Fruit fly (Drosophila melanogaster) whole organism, wandering third instar larva: ENCODE results near the gene NijA.

ENCODE experiments used
- Abd-B ChIP-seq: fragments of >200 bp; optimal IDR thresholded peaks from 2 replicates; lab custom pipeline; 2017; ENCODE audit warnings: missing biosample characterization, missing genetic modification characterization
- CG32264 ChIP-seq: fragments of 200-800 bp; sonication (Bioruptor generic); optimal IDR thresholded peaks from 2 replicates; lab custom pipeline; 2016; ENCODE audit warnings: missing biosample characterization, missing genetic modification characterization
- CG9705 ChIP-seq: fragments of 200-800 bp; sonication (Bioruptor generic); optimal IDR thresholded peaks from 2 replicates; lab custom pipeline; 2018; ENCODE audit warnings: missing biosample characterization, mild to moderate bottlenecking, missing genetic modification characterization
- CrebA ChIP-seq: fragments of 200-800 bp; sonication (Bioruptor generic); optimal IDR thresholded peaks from 2 replicates; lab custom pipeline; 2016; ENCODE audit warnings: missing biosample characterization, mild to moderate bottlenecking, missing genetic modification characterization, borderline replicate concordance
- Dfd ChIP-seq: fragments of >200 bp; optimal IDR thresholded peaks from 2 replicates; lab custom pipeline; 2017; ENCODE audit warnings: missing biosample characterization, missing genetic modification characterization
- Dif ChIP-seq: fragments of 200-275, 200-300 bp; sonication (Bioruptor generic); optimal IDR thresholded peaks from 2 replicates; lab custom pipeline; 2018; ENCODE audit warnings: missing biosample characterization, missing genetic modification characterization; ENCODE audit not compliant: partially characterized antibody
- GATAd ChIP-seq: sonication (Bioruptor generic); optimal IDR thresholded peaks from 2 replicates; lab custom pipeline; 2016; ENCODE audit warnings: missing biosample characterization, missing genetic modification characterization
- HLH106 ChIP-seq: fragments of 200-800 bp; optimal IDR thresholded peaks from 3 replicates; lab custom pipeline; 2019; ENCODE audit warnings: missing biosample characterization, mild to moderate bottlenecking, missing genetic modification characterization, moderate library complexity
- Hnf4 ChIP-seq: fragments of 200-800 bp; sonication (Bioruptor generic); optimal IDR thresholded peaks from 2 replicates; lab custom pipeline; 2016; ENCODE audit warnings: missing biosample characterization, mild to moderate bottlenecking, missing genetic modification characterization
- Hr78 ChIP-seq: fragments of >200 bp; optimal IDR thresholded peaks from 2 replicates; lab custom pipeline; 2017; ENCODE audit warnings: missing biosample characterization, missing genetic modification characterization
- Hr83 ChIP-seq: fragments of 200-300 bp; sonication (Bioruptor generic); optimal IDR thresholded peaks from 2 replicates; lab custom pipeline; 2016; ENCODE audit warnings: missing biosample characterization, mild to moderate bottlenecking, missing genetic modification characterization, moderate library complexity; ENCODE audit not compliant: poor library complexity, severe bottlenecking
- Jra ChIP-seq: sonication (Bioruptor generic); optimal IDR thresholded peaks from 2 replicates; lab custom pipeline; 2016; ENCODE audit warnings: missing biosample characterization, missing genetic modification characterization
- Mio ChIP-seq: sonication (Bioruptor generic); optimal IDR thresholded peaks from 2 replicates; lab custom pipeline; 2016; ENCODE audit warnings: missing biosample characterization, missing genetic modification characterization
- Myc ChIP-seq: fragments of >200 bp; optimal IDR thresholded peaks from 2 replicates; lab custom pipeline; 2017
- N ChIP-seq: fragments of >200 bp; optimal IDR thresholded peaks from 2 replicates; lab custom pipeline; 2018; ENCODE audit warnings: missing biosample characterization, missing external identifiers, missing genetic modification characterization
- OdsH ChIP-seq: fragments of 200-800 bp; sonication (Bioruptor generic); optimal IDR thresholded peaks from 2 replicates; lab custom pipeline; 2016; ENCODE audit warnings: missing biosample characterization, mild to moderate bottlenecking, missing genetic modification characterization
- Rel ChIP-seq, 2 experiments: fragments of 200-800 bp; sonication (Bioruptor generic) in 1 of 2; optimal IDR thresholded peaks; 2 replicates in 1 of 2; 3 replicates in 1 of 2; lab custom pipeline; 2016 to 2019; ENCODE audit warnings: mild to moderate bottlenecking in 2 of 2, missing biosample characterization in 2 of 2, missing genetic modification characterization in 2 of 2, moderate library complexity in 1 of 2
- Sp1 ChIP-seq: fragments of 200-800 bp; sonication (Bioruptor generic); optimal IDR thresholded peaks from 3 replicates; lab custom pipeline; 2019; ENCODE audit warnings: missing biosample characterization, mild to moderate bottlenecking, missing genetic modification characterization, moderate library complexity
- Vsx2 ChIP-seq: fragments of 200-300, 225-300 bp; sonication (Bioruptor generic); optimal IDR thresholded peaks from 2 replicates; lab custom pipeline; 2018; ENCODE audit warnings: missing biosample characterization, missing genetic modification characterization; ENCODE audit not compliant: partially characterized antibody
- br ChIP-seq: fragments of 200-800 bp; sonication (Bioruptor generic); optimal IDR thresholded peaks from 2 replicates; lab custom pipeline; 2016; ENCODE audit warnings: missing biosample characterization, missing genetic modification characterization
- brk ChIP-seq: fragments of 200-800 bp; sonication (Bioruptor generic); optimal IDR thresholded peaks from 2 replicates; lab custom pipeline; 2016; ENCODE audit warnings: missing biosample characterization, mild to moderate bottlenecking, missing genetic modification characterization
- dl ChIP-seq, 2 experiments: fragments of 175-275, 200-275 bp in 1 of 2; fragments of 200-275 bp in 1 of 2; sonication (Bioruptor generic); optimal IDR thresholded peaks; lab custom pipeline; 2018; ENCODE audit warnings: mild to moderate bottlenecking in 2 of 2, missing biosample characterization in 2 of 2, missing genetic modification characterization in 2 of 2, moderate library complexity in 2 of 2; ENCODE audit not compliant: partially characterized antibody in 2 of 2, insufficient read depth in 1 of 2
- dmrt93B ChIP-seq: fragments of 200-800 bp; sonication (Bioruptor generic); optimal IDR thresholded peaks from 2 replicates; lab custom pipeline; 2018; ENCODE audit warnings: missing biosample characterization, mild to moderate bottlenecking, missing genetic modification characterization
- dsf ChIP-seq: sonication (Bioruptor generic); optimal IDR thresholded peaks from 2 replicates; lab custom pipeline; 2016; ENCODE audit warnings: missing biosample characterization, missing genetic modification characterization, borderline replicate concordance
- ey ChIP-seq: fragments of 200-800 bp; sonication (Bioruptor generic); optimal IDR thresholded peaks from 2 replicates; lab custom pipeline; 2016; ENCODE audit warnings: missing biosample characterization, missing genetic modification characterization
- foxo ChIP-seq, 2 experiments: fragments of 200-800 bp; sonication (Bioruptor generic); optimal IDR thresholded peaks; 2 replicates in 1 of 2; 3 replicates in 1 of 2; lab custom pipeline; 2016 to 2017; ENCODE audit warnings: missing biosample characterization in 2 of 2, missing genetic modification characterization in 2 of 2
- fru ChIP-seq: fragments of 200-800 bp; sonication (Bioruptor generic); optimal IDR thresholded peaks from 3 replicates; lab custom pipeline; 2016; ENCODE audit warnings: missing biosample characterization, mild to moderate bottlenecking, missing genetic modification characterization
- h ChIP-seq: fragments of 200-800 bp; sonication (Bioruptor generic); optimal IDR thresholded peaks from 3 replicates; lab custom pipeline; 2016; ENCODE audit warnings: missing biosample characterization, mild to moderate bottlenecking, missing genetic modification characterization
- jim ChIP-seq: fragments of 175-275, 200-325 bp; sonication (Bioruptor generic); optimal IDR thresholded peaks from 2 replicates; lab custom pipeline; 2016; ENCODE audit warnings: missing biosample characterization, mild to moderate bottlenecking, missing genetic modification characterization
- lola ChIP-seq: fragments of >200 bp; optimal IDR thresholded peaks from 2 replicates; lab custom pipeline; 2017; ENCODE audit warnings: missing biosample characterization, missing genetic modification characterization
- pan ChIP-seq: fragments of >200 bp; optimal IDR thresholded peaks from 2 replicates; lab custom pipeline; 2017
- psq ChIP-seq: fragments of 200-800 bp; sonication (Bioruptor generic); optimal IDR thresholded peaks from 3 replicates; lab custom pipeline; 2017; ENCODE audit warnings: missing biosample characterization, mild to moderate bottlenecking, missing genetic modification characterization, moderate library complexity
- rgr ChIP-seq: fragments of 200-800 bp; sonication (Bioruptor generic); optimal IDR thresholded peaks from 3 replicates; lab custom pipeline; 2016; ENCODE audit warnings: missing biosample characterization, mild to moderate bottlenecking, missing genetic modification characterization
- sage ChIP-seq: fragments of 200-800 bp; sonication (Bioruptor generic); optimal IDR thresholded peaks from 2 replicates; lab custom pipeline; 2016; ENCODE audit warnings: missing biosample characterization, mild to moderate bottlenecking, missing genetic modification characterization
- sv ChIP-seq: fragments of 200-800 bp; sonication (Bioruptor generic); optimal IDR thresholded peaks from 3 replicates; lab custom pipeline; 2016; ENCODE audit warnings: missing biosample characterization, missing genetic modification characterization
- tai ChIP-seq: sonication (Bioruptor generic); optimal IDR thresholded peaks from 2 replicates; lab custom pipeline; 2016; ENCODE audit warnings: missing biosample characterization, missing genetic modification characterization
- usp ChIP-seq: fragments of >200 bp; optimal IDR thresholded peaks from 2 replicates; lab custom pipeline; 2017; ENCODE audit warnings: missing biosample characterization, missing genetic modification characterization
- woc ChIP-seq: sonication (Bioruptor generic); optimal IDR thresholded peaks from 2 replicates; lab custom pipeline; 2016; ENCODE audit warnings: missing biosample characterization, mild to moderate bottlenecking, missing genetic modification characterization

NijA gene

DNA sequence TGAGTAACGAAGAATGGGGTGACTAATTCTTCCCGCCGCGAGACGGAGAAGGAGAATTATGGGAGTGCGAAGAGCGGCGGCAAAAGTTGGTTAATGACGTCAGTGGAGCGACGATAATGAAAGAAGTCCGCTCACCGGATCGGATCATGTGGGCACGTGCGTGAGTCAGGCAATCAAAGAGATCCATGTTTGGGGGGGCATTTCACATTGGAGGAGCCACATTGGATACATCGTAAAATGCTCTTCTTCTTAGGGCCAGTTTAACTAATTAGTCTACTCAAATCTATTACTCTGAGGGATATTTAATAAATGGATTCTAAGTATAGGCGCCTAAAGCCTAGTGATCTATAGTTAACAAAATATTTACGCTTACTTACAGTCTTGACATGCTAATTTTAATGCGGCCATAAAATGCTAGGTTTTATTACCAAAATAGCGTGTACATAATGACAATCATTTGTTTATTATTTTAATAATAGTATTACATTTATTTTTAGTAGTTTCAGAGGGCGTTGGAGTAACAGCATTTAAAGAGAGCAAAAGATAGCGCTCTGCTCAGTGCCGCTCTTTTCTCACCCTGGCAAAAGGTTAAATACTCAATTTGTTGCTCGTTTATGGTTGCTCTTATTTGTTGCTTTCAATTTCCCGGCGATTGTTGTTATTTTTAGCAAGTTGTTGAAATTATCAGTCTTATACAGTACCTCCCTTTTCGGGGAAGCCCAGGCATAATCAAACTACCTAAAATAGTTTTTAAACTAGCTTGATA lies 38.1 kb downstream of the NijA start:
- TF ChIP-seq Rel (GFP tag; optimal IDR thresholded peaks at IDR 0.05; lab: Kevin White, UChicago) (no peak), Rel (tag; optimal IDR thresholded peaks at IDR 0.05; lab: Kevin White, UChicago) (peak; percentile 7), pan (lab: Kevin White, UChicago) (no peak)
- TF ChIP-seq, all 38 proteins: peak for 1

DNA sequence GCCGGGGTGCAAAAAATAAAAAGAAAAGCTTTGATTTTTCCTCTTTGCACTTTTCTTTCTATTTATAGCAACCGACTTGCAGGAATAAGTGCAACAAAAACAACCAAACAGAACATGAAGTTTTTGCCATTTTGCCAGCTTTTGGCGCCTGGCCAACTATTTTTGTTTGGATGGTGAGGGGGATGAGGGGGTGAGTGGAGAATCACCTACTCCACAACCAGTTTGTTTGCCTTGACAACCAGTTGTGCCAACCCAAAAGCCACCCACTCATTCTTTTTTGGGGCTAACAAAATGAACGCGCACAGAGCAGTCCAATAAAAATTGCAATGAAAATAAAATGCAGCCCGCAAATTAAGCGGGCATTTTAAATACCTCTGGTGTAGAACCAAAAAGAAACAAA lies 39.4 kb downstream of the NijA start:
- TF ChIP-seq fru (GFP tag; lab: Kevin White, UChicago) = no peak
- no peak for TF ChIP-seq Mio (GFP tag; lab: Kevin White, UChicago)
- no peak for TF ChIP-seq sage (GFP tag; lab: Kevin White, UChicago)
- no peak for TF ChIP-seq Rel (GFP tag; optimal IDR thresholded peaks at IDR 0.05; lab: Kevin White, UChicago)
- no peak for TF ChIP-seq Rel (tag; optimal IDR thresholded peaks at IDR 0.05; lab: Kevin White, UChicago)
- no peak for TF ChIP-seq foxo (GFP tag; optimal IDR thresholded peaks at IDR 0.05; lab: Kevin White, UChicago)
- TF ChIP-seq dsf (GFP tag; lab: Kevin White, UChicago) = no peak
- no peak for TF ChIP-seq CG32264 (GFP tag; lab: Kevin White, UChicago)
- no peak for TF ChIP-seq sv
- TF ChIP-seq usp (GFP tag; lab: Kevin White, UChicago) = no peak
- TF ChIP-seq Hnf4 (GFP tag; lab: Kevin White, UChicago) = no peak
- TF ChIP-seq Myc (lab: Kevin White, UChicago) = no peak
- TF ChIP-seq jim (GFP tag; lab: Kevin White, UChicago) = no peak
- TF ChIP-seq brk (GFP tag; lab: Kevin White, UChicago) = no peak
- no peak for TF ChIP-seq tai
- no peak for TF ChIP-seq N
- no peak for TF ChIP-seq Jra (GFP tag; lab: Kevin White, UChicago)
- TF ChIP-seq Sp1 (GFP tag; lab: Kevin White, UChicago) = no peak
- no peak for TF ChIP-seq h (GFP tag; lab: Kevin White, UChicago)
- no peak for TF ChIP-seq CrebA (GFP tag; lab: Kevin White, UChicago)
- no peak for TF ChIP-seq woc (GFP tag; lab: Kevin White, UChicago)

DNA sequence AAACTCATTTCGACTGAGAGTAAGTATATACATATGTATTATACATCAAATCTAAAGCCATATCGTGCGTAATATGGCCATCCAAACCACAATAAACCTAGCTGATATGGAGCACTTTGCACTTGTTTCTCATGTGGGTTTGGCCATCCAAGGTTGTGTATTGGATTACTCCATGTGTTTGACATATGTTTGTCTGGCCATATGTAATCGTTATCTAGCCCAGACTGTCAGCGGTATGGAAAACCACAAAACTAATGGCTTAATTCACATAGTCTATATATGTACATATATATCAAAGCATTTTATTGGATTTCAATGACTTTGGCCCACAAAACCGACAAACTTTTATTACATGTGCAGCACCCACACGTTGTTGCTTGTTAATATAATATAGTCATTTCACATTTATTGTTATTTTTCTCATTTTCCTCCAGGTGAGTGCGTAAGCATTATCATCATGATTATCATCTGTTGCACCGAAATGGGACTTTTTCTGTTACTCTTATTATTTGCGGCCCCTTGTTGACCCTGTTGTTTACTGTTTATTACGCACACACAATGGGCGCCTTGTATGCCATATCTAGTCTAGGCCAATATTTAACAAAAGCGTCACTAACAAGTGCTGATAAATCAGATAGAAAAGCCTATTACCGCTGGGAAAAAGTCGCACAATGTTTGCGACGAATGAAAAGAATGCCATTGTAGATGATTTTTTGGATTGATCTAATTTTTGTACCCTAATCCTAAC lies 40.1 kb downstream of the NijA start:
- TF ChIP-seq tai (no peak), dl (GFP tag; optimal IDR thresholded peaks at IDR 0.05; lab: Kevin White, UChicago; ENCODE audit: insufficient read depth in 1 of 2, partially characterized antibody in 2 of 2) (no peak), Vsx2 (GFP tag; lab: Kevin White, UChicago) (no peak), psq (GFP tag; lab: Kevin White, UChicago) (no peak), dmrt93B (GFP tag; lab: Kevin White, UChicago) (no peak), Mio (GFP tag; lab: Kevin White, UChicago) (no peak), rgr (GFP tag; lab: Kevin White, UChicago) (peak; percentile 25), Sp1 (GFP tag; lab: Kevin White, UChicago) (no peak), GATAd (GFP tag; lab: Kevin White, UChicago) (no peak), N (no peak), dsf (GFP tag; lab: Kevin White, UChicago) (no peak), br (peak; percentile 36), OdsH (GFP tag; lab: Kevin White, UChicago) (peak; percentile 46), Myc (lab: Kevin White, UChicago) (no peak), woc (GFP tag; lab: Kevin White, UChicago) (no peak), jim (GFP tag; lab: Kevin White, UChicago) (no peak), foxo (GFP tag; optimal IDR thresholded peaks at IDR 0.05; lab: Kevin White, UChicago) (peak in 1 of 2 experiments; percentile 11), Hr78 (GFP tag; lab: Kevin White, UChicago) (no peak), CG32264 (GFP tag; lab: Kevin White, UChicago) (no peak), lola (GFP tag; lab: Kevin White, UChicago) (no peak), Abd-B (GFP tag; lab: Kevin White, UChicago) (no peak), fru (GFP tag; lab: Kevin White, UChicago) (peak; percentile 21), pan (lab: Kevin White, UChicago) (no peak), Hr83 (GFP tag; lab: Kevin White, UChicago) (peak; percentile 57), Hnf4 (GFP tag; lab: Kevin White, UChicago) (peak; percentile 19), sage (GFP tag; lab: Kevin White, UChicago) (no peak), HLH106 (tag; lab: Kevin White, UChicago) (no peak), brk (GFP tag; lab: Kevin White, UChicago) (no peak), CG9705 (GFP tag; lab: Kevin White, UChicago) (no peak), Rel (GFP tag; optimal IDR thresholded peaks at IDR 0.05; lab: Kevin White, UChicago) (no peak), Rel (tag; optimal IDR thresholded peaks at IDR 0.05; lab: Kevin White, UChicago) (no peak), sv (peak; percentile 12), Dfd (GFP tag; lab: Kevin White, UChicago) (no peak), ey (GFP tag; lab: Kevin White, UChicago) (no peak), h (GFP tag; lab: Kevin White, UChicago) (peak; percentile 23), usp (GFP tag; lab: Kevin White, UChicago) (no peak), CrebA (GFP tag; lab: Kevin White, UChicago) (no peak), Dif (no peak), Jra (GFP tag; lab: Kevin White, UChicago) (no peak)
